Fruit fly (Drosophila melanogaster) whole organism, pupa: ENCODE data around the gene Nepl21.

Experiments
- Pif1B ChIP-seq: fragments of 200-800 bp; sonication (Bioruptor generic); optimal IDR thresholded peaks from 3 replicates; lab custom pipeline; 2016; ENCODE audit warnings: missing biosample characterization, missing genetic modification characterization
- gl ChIP-seq: fragments of 200-800 bp; sonication (Bioruptor generic); optimal IDR thresholded peaks from 2 replicates; lab custom pipeline; 2018; ENCODE audit warnings: missing biosample characterization, mild to moderate bottlenecking, missing genetic modification characterization

dm6 chr3R:28847547-28848316 is 35.8 kb upstream of the Nepl21 start:
- peak; percentile 14 for TF ChIP-seq Pif1B
- no peak for TF ChIP-seq gl (tag; lab: Kevin White, UChicago)
